Fruit fly (Drosophila melanogaster) S2 (cell line): ENCODE results near the gene Wnt5.

Experiments
- CG8478 ChIP-seq: fragments of >200 bp; optimal IDR thresholded peaks from 2 replicates; lab custom pipeline; 2018
- CTCF ChIP-seq, 2 experiments: fragments of >200 bp; optimal IDR thresholded peaks; 2 replicates each; lab custom pipeline; 2018

- TF ChIP-seq CG8478 (lab: Kevin White, UChicago) (no peak), CTCF (optimal IDR thresholded peaks at IDR 0.05; lab: Kevin White, UChicago) (no peak)
Observed at dm6 chrX:18483261-18484218, 21.7 kb downstream of the Wnt5 start, which contains the start of gene Hayan.
